Worm (Caenorhabditis elegans): ENCODE data around the gene T23B12.5.

DNA sequence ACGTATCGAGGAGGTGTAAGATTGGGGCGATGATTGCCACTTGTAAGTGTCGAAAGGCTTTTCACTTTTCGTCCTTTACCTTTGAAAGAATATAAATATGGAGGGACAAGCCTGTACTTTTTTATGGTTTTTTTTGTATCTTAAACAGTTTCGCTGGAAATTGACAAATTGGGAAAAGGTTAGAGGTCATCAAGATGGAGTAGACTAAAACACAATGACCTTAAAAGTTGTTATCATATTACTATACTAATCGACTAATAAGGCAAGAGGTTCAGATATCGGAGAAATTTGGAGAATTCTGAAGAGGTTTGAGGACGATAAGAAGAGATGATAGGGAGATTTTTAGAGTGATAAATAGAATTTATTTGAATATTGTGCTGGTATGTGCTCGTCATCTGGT is 41.7 kb downstream of the T23B12.5 start:
- no peak for TF ChIP-seq flt-1 (GFP tag; IDR thresholded peaks at IDR 0.05)
- no peak for TF ChIP-seq ama-1 (optimal IDR thresholded peaks at IDR 0.05)

Data from whole organism, early embryonic.